Worm (Caenorhabditis elegans): ENCODE results near the gene gbh-2.

gbh-2 gene

DNA sequence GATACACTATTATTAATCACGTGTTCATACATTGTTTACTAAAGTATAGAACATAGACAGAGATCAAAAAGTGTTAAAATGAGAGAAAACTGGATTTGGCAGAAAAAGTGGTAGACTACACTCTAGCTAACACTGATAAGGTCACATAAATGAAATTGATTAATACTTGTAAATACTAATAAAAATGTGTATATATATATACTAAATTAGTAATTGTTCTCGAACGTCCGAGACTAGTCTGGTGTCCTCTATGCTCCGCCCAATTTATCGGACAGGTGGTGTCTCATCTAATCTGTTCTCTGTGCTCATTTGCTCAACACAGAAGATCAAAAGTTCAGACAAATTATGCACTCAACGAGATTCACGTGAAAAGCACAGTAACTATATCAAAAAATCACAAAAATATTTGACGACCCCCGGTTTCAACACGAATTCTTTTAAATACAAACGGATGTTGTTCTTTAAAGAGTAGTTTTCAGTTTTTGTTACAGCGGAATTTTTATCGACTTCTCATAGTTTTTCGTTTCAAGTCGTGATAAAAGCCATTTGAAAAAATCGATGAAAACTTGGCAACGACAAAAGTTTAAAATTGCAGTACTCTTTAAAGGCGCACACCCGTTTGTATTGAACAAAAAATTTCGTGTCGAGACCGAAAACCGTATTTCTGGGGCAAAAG lies 4.5 kb upstream of the gbh-2 start:
- TF ChIP-seq pha-4 (tag; optimal IDR thresholded peaks at IDR 0.05) (peak; percentile 10), nhr-237 (tag; optimal IDR thresholded peaks at IDR 0.05) (no peak), sptf-1 (tag; optimal IDR thresholded peaks at IDR 0.05) (no peak), lin-32 (GFP tag; optimal IDR thresholded peaks at IDR 0.05) (no peak), hlh-1 (tag; optimal IDR thresholded peaks at IDR 0.05) (peak; percentile 84), unc-120 (tag; optimal IDR thresholded peaks at IDR 0.05; ENCODE audit: poor library complexity, severe bottlenecking) (peak; percentile 62), nhr-76 (tag; optimal IDR thresholded peaks at IDR 0.05) (no peak), lsy-2 (tag; optimal IDR thresholded peaks at IDR 0.05) (no peak), blmp-1 (tag; optimal IDR thresholded peaks at IDR 0.05) (no peak), sem-2 (GFP tag; optimal IDR thresholded peaks at IDR 0.05) (no peak), zip-8 (tag; optimal IDR thresholded peaks at IDR 0.05) (no peak), ces-1 (GFP tag; optimal IDR thresholded peaks at IDR 0.05) (no peak), mab-5 (tag; optimal IDR thresholded peaks at IDR 0.05) (peak; percentile 44), unc-39 (tag; optimal IDR thresholded peaks at IDR 0.05) (no peak), ham-2 (GFP tag; optimal IDR thresholded peaks at IDR 0.05) (no peak), ceh-43 (GFP tag; optimal IDR thresholded peaks at IDR 0.05) (no peak), bed-3 (GFP tag; optimal IDR thresholded peaks at IDR 0.05) (no peak), snpc-4 (tag; optimal IDR thresholded peaks at IDR 0.05) (no peak), ceh-83 (GFP tag; optimal IDR thresholded peaks at IDR 0.05) (no peak), nhr-28 (tag; optimal IDR thresholded peaks at IDR 0.05) (no peak), elt-3 (tag; optimal IDR thresholded peaks at IDR 0.05) (no peak), flh-1 (GFP tag; optimal IDR thresholded peaks at IDR 0.05) (no peak), ceh-39 (tag; optimal IDR thresholded peaks at IDR 0.05) (peak; percentile 34), unc-62 (GFP tag; optimal IDR thresholded peaks at IDR 0.05) (peak; percentile 70), drap-1 (GFP tag; optimal IDR thresholded peaks at IDR 0.05) (no peak), mep-1 (tag; optimal IDR thresholded peaks at IDR 0.05) (no peak), elt-1 (tag; optimal IDR thresholded peaks at IDR 0.05; ENCODE audit: borderline replicate concordance, insufficient read depth) (no peak), mls-2 (tag; optimal IDR thresholded peaks at IDR 0.05) (no peak), nhr-12 (tag; optimal IDR thresholded peaks at IDR 0.05) (no peak), lin-13 (tag; optimal IDR thresholded peaks at IDR 0.05) (no peak), tbx-8 (GFP tag; optimal IDR thresholded peaks at IDR 0.05) (no peak), M03D4.4 (tag; optimal IDR thresholded peaks at IDR 0.05) (no peak), cnd-1 (tag; optimal IDR thresholded peaks at IDR 0.05) (no peak), nhr-2 (tag; optimal IDR thresholded peaks at IDR 0.05) (peak; percentile 58), ztf-11 (tag; optimal IDR thresholded peaks at IDR 0.05) (no peak)

DNA sequence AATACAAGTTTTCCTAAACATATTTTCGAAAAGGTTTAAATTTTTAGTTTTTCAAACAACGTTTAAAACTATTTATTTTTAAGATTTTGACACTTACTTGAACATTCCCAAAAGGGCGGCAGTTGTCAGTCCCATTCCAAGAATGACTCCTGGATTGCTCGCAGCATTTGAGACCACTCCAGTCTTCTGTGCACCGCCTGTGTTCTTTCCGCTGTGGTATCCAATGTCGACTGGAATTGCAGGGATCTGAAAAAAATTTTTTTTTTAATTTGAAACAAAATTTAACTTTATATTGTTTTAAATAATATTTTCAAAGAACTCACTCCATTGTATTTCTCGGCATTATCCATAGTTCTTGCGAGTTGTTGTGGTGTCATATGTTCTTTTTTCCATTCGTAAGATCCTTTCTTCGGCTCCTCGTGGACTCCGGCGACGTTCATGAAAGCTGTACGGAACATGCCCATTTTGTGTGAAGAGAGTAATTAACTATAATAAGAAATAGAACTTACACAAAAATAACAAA lies 3.9 kb upstream of the gbh-2 start, which contains the start of gene M05D6.5:
TSS of gene M05D6.5 (minus strand) at position 473 of the 523 bp plus-strand sequence.
- no peak for TF ChIP-seq mls-2 (tag; optimal IDR thresholded peaks at IDR 0.05)
- TF ChIP-seq ceh-43 (GFP tag; optimal IDR thresholded peaks at IDR 0.05) = no peak
- TF ChIP-seq lsy-2 (tag; optimal IDR thresholded peaks at IDR 0.05) = no peak
- no peak for TF ChIP-seq ceh-83 (GFP tag; optimal IDR thresholded peaks at IDR 0.05)
- TF ChIP-seq unc-62 (GFP tag; optimal IDR thresholded peaks at IDR 0.05) = no peak
- no peak for TF ChIP-seq ces-1 (GFP tag; optimal IDR thresholded peaks at IDR 0.05)
- no peak for TF ChIP-seq nhr-237 (tag; optimal IDR thresholded peaks at IDR 0.05)
- no peak for TF ChIP-seq nhr-28 (tag; optimal IDR thresholded peaks at IDR 0.05)
- TF ChIP-seq lin-32 (GFP tag; optimal IDR thresholded peaks at IDR 0.05) = no peak
- no peak for TF ChIP-seq sem-2 (GFP tag; optimal IDR thresholded peaks at IDR 0.05)
- no peak for TF ChIP-seq nhr-2 (tag; optimal IDR thresholded peaks at IDR 0.05)

DNA sequence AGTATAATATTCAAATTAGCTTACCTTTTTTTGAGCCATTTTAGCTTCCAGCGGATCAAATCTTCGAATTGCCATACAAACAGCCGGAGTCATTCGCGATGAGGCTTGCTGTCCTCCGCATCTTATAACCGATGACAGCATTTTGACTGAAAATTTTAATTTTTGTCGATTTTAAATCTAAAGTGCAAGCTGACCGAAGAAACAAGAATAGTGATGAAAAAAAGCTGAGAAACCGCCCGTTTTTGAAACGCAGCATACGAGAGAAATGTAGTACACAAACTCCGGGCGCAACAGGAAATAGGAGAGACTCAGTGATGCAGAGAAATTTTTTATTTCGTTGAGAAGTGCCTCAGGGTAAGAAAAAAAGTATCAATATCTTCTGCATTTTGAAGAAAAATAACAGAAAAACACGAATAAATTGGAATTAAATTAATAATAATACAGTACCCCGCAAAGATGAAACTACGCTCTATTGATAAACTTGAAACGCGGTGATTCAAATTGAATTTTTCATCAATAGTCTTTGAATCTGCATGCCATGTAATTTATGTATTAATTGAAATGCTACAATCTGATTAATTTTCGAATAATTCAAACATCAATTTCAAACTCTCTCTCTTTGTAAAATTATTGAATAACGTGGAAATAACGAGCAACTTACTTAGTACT lies 2.4 kb upstream of the gbh-2 start:
- TF ChIP-seq lsy-2 (tag; optimal IDR thresholded peaks at IDR 0.05) (peak; percentile 82), nhr-76 (tag; optimal IDR thresholded peaks at IDR 0.05) (no peak), M03D4.4 (tag; optimal IDR thresholded peaks at IDR 0.05) (no peak), nhr-2 (tag; optimal IDR thresholded peaks at IDR 0.05) (no peak), nhr-237 (tag; optimal IDR thresholded peaks at IDR 0.05) (no peak), ces-1 (GFP tag; optimal IDR thresholded peaks at IDR 0.05) (peak; percentile 44)
